Worm (Caenorhabditis elegans): ENCODE results near the gene hrg-4.

DNA sequence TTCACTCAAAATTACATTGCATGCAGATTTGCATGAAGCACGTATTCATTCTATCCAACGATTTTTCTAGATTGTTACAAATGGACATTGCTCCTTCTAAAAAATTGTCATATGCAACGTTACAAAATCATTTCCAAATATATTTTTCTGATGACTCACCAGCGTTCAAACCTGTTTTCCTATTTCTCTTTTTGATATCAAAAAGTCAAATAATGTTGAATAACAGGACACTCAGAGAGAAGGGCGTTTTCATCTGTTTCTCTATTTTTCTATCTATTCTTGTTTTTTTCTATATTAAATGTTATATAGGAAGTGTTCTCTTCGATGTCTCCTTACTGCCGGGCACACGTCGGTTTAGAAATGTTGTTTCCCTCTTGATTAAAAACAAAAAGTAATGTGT, 23.9 kb downstream of the hrg-4 start:
- TF ChIP-seq him-1 (tag; optimal IDR thresholded peaks at IDR 0.05) (no peak), W03F9.2 (tag; optimal IDR thresholded peaks at IDR 0.05) (no peak), dao-5 (tag; optimal IDR thresholded peaks at IDR 0.05) (no peak)
